Fruit fly (Drosophila melanogaster) Kc167 (cell line): ENCODE data around the gene alpha-Est10.

ENCODE experiments used
- Myc ChIP-seq: fragments of >200 bp; optimal IDR thresholded peaks from 2 replicates; lab custom pipeline; 2017; ENCODE audit warnings: missing external identifiers
- Sin3A ChIP-seq: fragments of >200 bp; optimal IDR thresholded peaks from 2 replicates; lab custom pipeline; 2018; ENCODE audit warnings: missing external identifiers
- h ChIP-seq: fragments of >200 bp; optimal IDR thresholded peaks from 3 replicates; lab custom pipeline; 2018; ENCODE audit warnings: missing external identifiers
- insv ChIP-seq: fragments of >200 bp; optimal IDR thresholded peaks from 3 replicates; lab custom pipeline; 2018; ENCODE audit warnings: missing external identifiers
- psq ChIP-seq: fragments of >200 bp; optimal IDR thresholded peaks from 2 replicates; lab custom pipeline; 2017; ENCODE audit warnings: missing external identifiers
- ttk ChIP-seq: sonication (Bioruptor generic); optimal IDR thresholded peaks from 2 replicates; lab custom pipeline; 2017; ENCODE audit warnings: missing external identifiers

alpha-Est10 gene

dm6 chr3R:7515599-7516069 is 22.0 kb upstream of the alpha-Est10 start, which contains the start of gene alpha-Est8:
alpha-Est8 (minus strand) TSS chr3R:7515670.
- TF ChIP-seq Sin3A (lab: Kevin White, UChicago), result no peak
- TF ChIP-seq Myc (lab: Kevin White, UChicago), result no peak
- TF ChIP-seq h (lab: Kevin White, UChicago), result no peak
- no peak for TF ChIP-seq insv (lab: Kevin White, UChicago)
- TF ChIP-seq ttk (lab: Kevin White, UChicago), result no peak
- no peak for TF ChIP-seq psq (lab: Kevin White, UChicago)

DNA sequence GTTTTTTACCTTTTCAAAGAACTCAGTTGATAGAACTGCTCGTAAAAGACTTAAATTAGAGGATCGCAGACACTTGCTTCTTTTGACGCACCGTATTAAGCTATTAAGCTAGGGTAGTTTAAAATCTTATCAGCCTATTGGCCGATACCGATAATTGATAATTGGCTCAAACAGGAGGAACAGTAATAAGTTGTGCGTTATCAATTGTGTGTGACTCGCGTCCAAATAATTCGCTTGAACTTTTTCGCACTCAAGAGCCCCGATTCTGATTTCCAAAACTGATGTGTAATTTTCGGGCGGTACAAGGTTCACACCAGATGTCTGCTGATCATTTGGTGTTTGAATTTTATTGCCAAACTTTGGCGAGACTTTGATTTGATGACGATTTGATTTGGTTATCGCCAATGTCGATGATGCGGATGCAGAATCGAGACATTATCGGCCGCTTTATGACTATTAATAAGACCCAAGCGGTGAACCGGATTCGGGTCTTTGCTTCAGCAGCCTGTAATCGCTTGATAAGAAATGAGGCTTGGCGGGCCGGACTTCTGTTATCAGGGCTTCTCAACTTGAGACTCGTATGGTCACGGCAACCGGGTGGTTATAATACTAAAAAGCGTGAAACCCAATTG is 20.7 kb upstream of the alpha-Est10 start:
- TF ChIP-seq Sin3A (lab: Kevin White, UChicago), result no peak

dm6 chr3R:7508198-7508837 is 14.7 kb upstream of the alpha-Est10 start:
- TF ChIP-seq insv (lab: Kevin White, UChicago) (no peak), h (lab: Kevin White, UChicago) (no peak), Myc (lab: Kevin White, UChicago) (no peak), ttk (lab: Kevin White, UChicago) (no peak)

dm6 chr3R:7506314-7506988 is 12.8 kb upstream of the alpha-Est10 start:
- TF ChIP-seq ttk (lab: Kevin White, UChicago), result no peak
- no peak for TF ChIP-seq h (lab: Kevin White, UChicago)
- no peak for TF ChIP-seq Sin3A (lab: Kevin White, UChicago)
- no peak for TF ChIP-seq Myc (lab: Kevin White, UChicago)
- TF ChIP-seq psq (lab: Kevin White, UChicago), result no peak
- TF ChIP-seq insv (lab: Kevin White, UChicago), result no peak

- TF ChIP-seq Sin3A (lab: Kevin White, UChicago) (no peak), psq (lab: Kevin White, UChicago) (no peak), ttk (lab: Kevin White, UChicago) (no peak), h (lab: Kevin White, UChicago) (no peak), insv (lab: Kevin White, UChicago) (no peak), Myc (lab: Kevin White, UChicago) (no peak)
Measured at dm6 chr3R:7504989-7505761, 11.5 kb upstream of the alpha-Est10 start, which contains the start of gene alpha-Est9. alpha-Est9 (minus strand) TSS chr3R:7505098.

dm6 chr3R:7503216-7503615 is 9.6 kb upstream of the alpha-Est10 start:
- TF ChIP-seq Myc (lab: Kevin White, UChicago) (no peak), Sin3A (lab: Kevin White, UChicago) (no peak), h (lab: Kevin White, UChicago) (no peak), ttk (lab: Kevin White, UChicago) (no peak), psq (lab: Kevin White, UChicago) (no peak), insv (lab: Kevin White, UChicago) (no peak)

dm6 chr3R:7502276-7502675 is 8.6 kb upstream of the alpha-Est10 start, which contains the start of gene Mics1:
Mics1 (minus strand) TSS chr3R:7502376.
- TF ChIP-seq h (lab: Kevin White, UChicago), result no peak
- TF ChIP-seq psq (lab: Kevin White, UChicago), result no peak
- TF ChIP-seq ttk (lab: Kevin White, UChicago), result no peak
- no peak for TF ChIP-seq insv (lab: Kevin White, UChicago)
- no peak for TF ChIP-seq Myc (lab: Kevin White, UChicago)
- TF ChIP-seq Sin3A (lab: Kevin White, UChicago), result no peak

dm6 chr3R:7500513-7500912 is 6.9 kb upstream of the alpha-Est10 start:
- TF ChIP-seq insv (lab: Kevin White, UChicago) (no peak), ttk (lab: Kevin White, UChicago) (no peak), psq (lab: Kevin White, UChicago) (no peak)

DNA sequence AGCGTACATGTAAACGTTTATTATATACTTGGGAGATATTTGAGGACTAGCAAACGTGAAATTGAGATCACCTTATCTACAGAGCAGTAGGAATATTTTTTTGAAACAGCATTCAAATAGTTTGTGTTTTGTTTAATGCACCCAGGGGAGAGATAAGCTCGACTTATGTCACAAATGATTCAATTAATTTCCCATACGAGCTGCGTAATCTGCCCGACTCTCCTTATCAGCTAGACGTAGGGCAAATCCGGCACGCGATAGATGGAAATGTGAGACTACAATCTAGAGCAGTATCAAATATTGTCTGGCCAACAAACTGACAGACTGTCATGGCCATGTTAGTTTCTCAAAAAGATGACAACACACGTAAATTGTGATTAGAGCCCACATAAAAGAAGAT is 5.8 kb upstream of the alpha-Est10 start:
- TF ChIP-seq h (lab: Kevin White, UChicago) (no peak), Myc (lab: Kevin White, UChicago) (no peak), psq (lab: Kevin White, UChicago) (no peak), insv (lab: Kevin White, UChicago) (no peak), ttk (lab: Kevin White, UChicago) (no peak), Sin3A (lab: Kevin White, UChicago) (no peak)

DNA sequence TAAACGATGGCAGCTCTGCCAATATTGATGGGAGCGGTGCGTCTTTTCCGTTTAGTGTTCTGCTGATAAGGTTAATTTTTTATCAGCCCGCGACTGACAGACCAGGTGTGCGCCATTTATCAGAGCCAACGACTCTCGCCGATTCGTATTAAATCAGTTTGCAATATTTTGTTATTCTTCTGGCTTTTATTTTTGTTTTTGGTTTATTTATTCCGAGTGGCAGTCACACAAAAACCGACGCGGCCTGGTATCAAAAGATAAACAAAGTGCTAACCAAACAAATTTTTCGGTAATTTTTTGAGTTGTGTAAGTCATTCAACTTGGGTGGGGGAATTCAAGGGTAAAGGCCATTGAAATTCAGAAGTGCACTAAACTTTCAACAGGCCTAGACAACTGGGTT is 3.8 kb upstream of the alpha-Est10 start:
- no peak for TF ChIP-seq Sin3A (lab: Kevin White, UChicago)
- no peak for TF ChIP-seq h (lab: Kevin White, UChicago)
- TF ChIP-seq psq (lab: Kevin White, UChicago), result no peak
- TF ChIP-seq Myc (lab: Kevin White, UChicago), result no peak
- TF ChIP-seq insv (lab: Kevin White, UChicago), result no peak
- TF ChIP-seq ttk (lab: Kevin White, UChicago), result no peak

dm6 chr3R:7493171-7493570 is 474 bp downstream of the alpha-Est10 start, which contains the start of gene CG42656:
CG42656 (minus strand) TSS chr3R:7493271.
- TF ChIP-seq h (lab: Kevin White, UChicago) (no peak), ttk (lab: Kevin White, UChicago) (no peak), Sin3A (lab: Kevin White, UChicago) (no peak), psq (lab: Kevin White, UChicago) (no peak), Myc (lab: Kevin White, UChicago) (no peak), insv (lab: Kevin White, UChicago) (no peak)
